Fruit fly (Drosophila melanogaster) whole organism, embryonic: ENCODE data around the gene CCHa1.
A peak's percentile ranks its signal among the peaks of the same experiment; 100 is the strongest.

Source experiments
- B-H2 ChIP-seq: fragments of 200-800 bp; sonication (Bioruptor generic); optimal IDR thresholded peaks from 2 replicates; lab custom pipeline; 2018; ENCODE audit warnings: missing biosample characterization, mild to moderate bottlenecking, missing genetic modification characterization
- Bdp1 ChIP-seq: fragments of 200-800 bp; sonication (Bioruptor generic); optimal IDR thresholded peaks from 3 replicates; lab custom pipeline; 2016; ENCODE audit warnings: missing biosample characterization, missing genetic modification characterization
- BtbVII ChIP-seq: fragments of 200-800 bp; sonication (Bioruptor generic); optimal IDR thresholded peaks from 3 replicates; lab custom pipeline; 2017; ENCODE audit warnings: missing biosample characterization, mild to moderate bottlenecking, missing genetic modification characterization
- CG11504 ChIP-seq: fragments of 200-800 bp; sonication (Bioruptor generic); optimal IDR thresholded peaks from 3 replicates; lab custom pipeline; 2019; ENCODE audit warnings: missing biosample characterization, mild to moderate bottlenecking, missing genetic modification characterization, moderate library complexity
- CG12391 ChIP-seq: fragments of 200-800 bp; sonication (Bioruptor generic); optimal IDR thresholded peaks from 3 replicates; lab custom pipeline; 2018; ENCODE audit warnings: missing biosample characterization, mild to moderate bottlenecking, missing genetic modification characterization, moderate library complexity
- CG13296 ChIP-seq: fragments of 200-800 bp; sonication (Bioruptor generic); optimal IDR thresholded peaks from 3 replicates; lab custom pipeline; 2018; ENCODE audit warnings: missing biosample characterization, mild to moderate bottlenecking, missing genetic modification characterization
- CG13775 ChIP-seq: fragments of 200-800 bp; sonication (Bioruptor generic); optimal IDR thresholded peaks from 3 replicates; lab custom pipeline; 2017; ENCODE audit warnings: missing biosample characterization, mild to moderate bottlenecking, missing genetic modification characterization
- CG14441 ChIP-seq: fragments of 200-800 bp; sonication (Bioruptor generic); IDR thresholded peaks from 2 replicates; pipeline ENCODE4 v1.3.6; 2022; ENCODE audit warnings: missing biosample characterization, missing genetic modification characterization
- CG14667 ChIP-seq: fragments of 200-800 bp; sonication (Bioruptor generic); IDR thresholded peaks from 2 replicates; pipeline ENCODE4 v1.3.6; 2022; ENCODE audit warnings: missing biosample characterization, missing genetic modification characterization
- CG14710 ChIP-seq: fragments of 200-800 bp; sonication (Bioruptor generic); optimal IDR thresholded peaks from 3 replicates; lab custom pipeline; 2019; ENCODE audit warnings: missing biosample characterization, mild to moderate bottlenecking, missing genetic modification characterization, moderate library complexity
- CG17385 ChIP-seq: fragments of 200-800 bp; sonication (Bioruptor generic); optimal IDR thresholded peaks from 3 replicates; lab custom pipeline; 2018; ENCODE audit warnings: missing biosample characterization, mild to moderate bottlenecking, missing genetic modification characterization
- CG18262 ChIP-seq: fragments of 200-800 bp; optimal IDR thresholded peaks from 3 replicates; lab custom pipeline; 2019; ENCODE audit warnings: missing biosample characterization, mild to moderate bottlenecking, missing genetic modification characterization, moderate library complexity
- CG1832 ChIP-seq: fragments of 200-800 bp; sonication (Bioruptor generic); optimal IDR thresholded peaks from 2 replicates; lab custom pipeline; 2017; ENCODE audit warnings: missing biosample characterization, mild to moderate bottlenecking, missing genetic modification characterization, inconsistent platforms
- CG3065 ChIP-seq: fragments of 200-800 bp; sonication (Bioruptor generic); optimal IDR thresholded peaks from 2 replicates; lab custom pipeline; 2016; ENCODE audit warnings: missing biosample characterization, missing genetic modification characterization
- CG31441 ChIP-seq: fragments of 200-800 bp; sonication (Bioruptor generic); IDR thresholded peaks from 2 replicates; pipeline ENCODE4 v1.3.6; 2022; ENCODE audit warnings: missing biosample characterization, missing genetic modification characterization
- CG3281 ChIP-seq: fragments of 200-800 bp; sonication (Bioruptor generic); optimal IDR thresholded peaks from 3 replicates; lab custom pipeline; 2017; ENCODE audit warnings: missing biosample characterization, mild to moderate bottlenecking, missing genetic modification characterization
- CG4730 ChIP-seq: fragments of 200-800 bp; sonication (Bioruptor generic); IDR thresholded peaks from 2 replicates; pipeline ENCODE4 v1.3.6; 2022; ENCODE audit warnings: missing biosample characterization, missing genetic modification characterization
- CG4820 ChIP-seq: fragments of 200-800 bp; sonication (Bioruptor generic); optimal IDR thresholded peaks from 3 replicates; lab custom pipeline; 2016; ENCODE audit warnings: missing biosample characterization, missing genetic modification characterization
- CG6813 ChIP-seq: fragments of 200-800 bp; sonication (Bioruptor generic); optimal IDR thresholded peaks from 2 replicates; lab custom pipeline; 2017; ENCODE audit warnings: missing biosample characterization, missing genetic modification characterization, mild to moderate bottlenecking, moderate library complexity, missing genetic modification reagents
- CG7556 ChIP-seq: fragments of 200-800 bp; sonication (Bioruptor generic); optimal IDR thresholded peaks from 2 replicates; lab custom pipeline; 2017; ENCODE audit warnings: missing biosample characterization, mild to moderate bottlenecking, missing genetic modification characterization
- CG7839 ChIP-seq: fragments of 200-800 bp; sonication (Bioruptor generic); optimal IDR thresholded peaks from 3 replicates; lab custom pipeline; 2018; ENCODE audit warnings: missing biosample characterization, mild to moderate bottlenecking, missing genetic modification characterization, moderate library complexity
- Dbx ChIP-seq: fragments of 200-800 bp; sonication (Bioruptor generic); IDR thresholded peaks from 3 replicates; pipeline ENCODE4 v1.3.6; 2022; ENCODE audit warnings: missing biosample characterization, missing genetic modification characterization
- Drgx ChIP-seq: fragments of 200-800 bp; sonication (Bioruptor generic); IDR thresholded peaks from 2 replicates; pipeline ENCODE4 v1.3.6; 2022; ENCODE audit warnings: missing biosample characterization, missing genetic modification characterization
- ERR ChIP-seq: fragments of 200-800 bp; sonication (Bioruptor generic); optimal IDR thresholded peaks from 2 replicates; lab custom pipeline; 2016; ENCODE audit warnings: missing biosample characterization, missing genetic modification characterization
- Fer2 ChIP-seq: fragments of 200-800 bp; sonication (Bioruptor generic); optimal IDR thresholded peaks from 2 replicates; lab custom pipeline; 2018; ENCODE audit warnings: missing biosample characterization, mild to moderate bottlenecking, missing genetic modification characterization, moderate library complexity
- GATAe ChIP-seq: fragments of 200-800 bp; sonication (Bioruptor generic); conservative IDR thresholded peaks from 2 replicates; pipeline ENCODE4 v1.3.6; 2022; ENCODE audit warnings: missing biosample characterization, missing genetic modification characterization
- HLHmδ ChIP-seq: fragments of 200-800 bp; sonication (Bioruptor generic); optimal IDR thresholded peaks from 2 replicates; lab custom pipeline; 2018; ENCODE audit warnings: missing biosample characterization, mild to moderate bottlenecking, missing genetic modification characterization, moderate library complexity
- Hr51 ChIP-seq, 2 experiments: fragments of 200-800 bp; sonication (Bioruptor generic); optimal IDR thresholded peaks; 2 replicates in 1 of 2; 3 replicates in 1 of 2; lab custom pipeline; 2016 to 2018; ENCODE audit warnings: missing biosample characterization in 2 of 2, missing genetic modification characterization in 2 of 2, mild to moderate bottlenecking in 1 of 2, moderate library complexity in 1 of 2
- PHDP ChIP-seq: fragments of 200-800 bp; sonication (Bioruptor generic); optimal IDR thresholded peaks from 3 replicates; lab custom pipeline; 2018; ENCODE audit warnings: missing biosample characterization, mild to moderate bottlenecking, missing genetic modification characterization, moderate library complexity
- al ChIP-seq: fragments of 200-800 bp; sonication (Bioruptor generic); IDR thresholded peaks from 2 replicates; pipeline ENCODE4 v1.3.6; 2022; ENCODE audit warnings: missing biosample characterization, missing genetic modification characterization
- amos ChIP-seq: fragments of 200-800 bp; sonication (Bioruptor generic); IDR thresholded peaks from 2 replicates; pipeline ENCODE4 v1.3.6; 2022; ENCODE audit warnings: missing biosample characterization, missing genetic modification characterization; ENCODE audit not compliant: partially characterized antibody
- crp ChIP-seq, 2 experiments: fragments of 200-800 bp; sonication (Bioruptor generic); optimal IDR thresholded peaks; 2 replicates in 1 of 2; 3 replicates in 1 of 2; lab custom pipeline; 2017; ENCODE audit warnings: missing biosample characterization in 2 of 2, missing genetic modification characterization in 2 of 2, mild to moderate bottlenecking in 1 of 2, moderate library complexity in 1 of 2
- danr ChIP-seq: fragments of 200-800 bp; sonication (Bioruptor generic); IDR thresholded peaks from 2 replicates; pipeline ENCODE4 v1.3.6; 2022; ENCODE audit warnings: missing biosample characterization, missing genetic modification characterization
- disco-r ChIP-seq: fragments of 200-800 bp; sonication (Bioruptor generic); optimal IDR thresholded peaks from 2 replicates; lab custom pipeline; 2016; ENCODE audit warnings: missing biosample characterization, missing genetic modification characterization
- fd3F ChIP-seq: fragments of 200-800 bp; sonication (Bioruptor generic); optimal IDR thresholded peaks from 2 replicates; lab custom pipeline; 2018; ENCODE audit warnings: missing biosample characterization, mild to moderate bottlenecking, missing genetic modification characterization, moderate library complexity
- gce ChIP-seq: fragments of 200-800 bp; sonication (Bioruptor generic); IDR thresholded peaks from 3 replicates; pipeline ENCODE4 v1.3.6; 2022; ENCODE audit warnings: missing biosample characterization, missing genetic modification characterization
- gem ChIP-seq: fragments of 200-800 bp; sonication (Bioruptor generic); optimal IDR thresholded peaks from 2 replicates; lab custom pipeline; 2019; ENCODE audit warnings: missing biosample characterization, mild to moderate bottlenecking, missing genetic modification characterization, moderate library complexity
- gfzf ChIP-seq: fragments of 200-800 bp; sonication (Bioruptor generic); optimal IDR thresholded peaks from 2 replicates; lab custom pipeline; 2016; ENCODE audit warnings: missing biosample characterization, mild to moderate bottlenecking, missing genetic modification characterization, moderate library complexity
- hkb ChIP-seq, 2 experiments: fragments of 200-800 bp in 1 of 2; fragments of >200 bp in 1 of 2; sonication (Bioruptor generic) in 1 of 2; IDR thresholded peaks in 1 of 2; optimal IDR thresholded peaks in 1 of 2; 2 replicates each; pipeline versions ENCODE4 v1.3.6 to Lab custom; 2017 to 2022; ENCODE audit warnings: missing biosample characterization in 1 of 2, missing genetic modification characterization in 1 of 2
- insv ChIP-seq, 2 experiments: fragments of 200-800 bp; sonication (Bioruptor generic); optimal IDR thresholded peaks; 3 replicates each; lab custom pipeline; 2016 to 2018; ENCODE audit warnings: missing biosample characterization in 2 of 2, missing genetic modification characterization in 2 of 2
- kah ChIP-seq: fragments of 200-800 bp; sonication (Bioruptor generic); optimal IDR thresholded peaks from 2 replicates; lab custom pipeline; 2018; ENCODE audit warnings: missing biosample characterization, mild to moderate bottlenecking, missing genetic modification characterization
- lab ChIP-seq: fragments of 200-800 bp; sonication (Bioruptor generic); optimal IDR thresholded peaks from 3 replicates; lab custom pipeline; 2017; ENCODE audit warnings: missing biosample characterization, missing genetic modification characterization, mild to moderate bottlenecking, moderate library complexity, missing genetic modification reagents
- pho ChIP-seq: fragments of 200-800 bp; sonication (Bioruptor generic); optimal IDR thresholded peaks from 2 replicates; lab custom pipeline; 2016; ENCODE audit warnings: missing biosample characterization, missing genetic modification characterization
- psq ChIP-seq: fragments of 200-800 bp; sonication (Bioruptor generic); optimal IDR thresholded peaks from 2 replicates; lab custom pipeline; 2017; ENCODE audit warnings: missing biosample characterization, missing genetic modification characterization
- ranshi ChIP-seq: fragments of 200-800 bp; sonication (Bioruptor generic); IDR thresholded peaks from 2 replicates; pipeline ENCODE4 v1.3.6; 2022; ENCODE audit warnings: missing biosample characterization, missing genetic modification characterization
- slbo ChIP-seq: fragments of 200-800 bp; sonication (Bioruptor generic); IDR thresholded peaks from 2 replicates; pipeline ENCODE4 v1.3.6; 2022; ENCODE audit warnings: missing biosample characterization, missing genetic modification characterization
- sug ChIP-seq: fragments of 200-800 bp; optimal IDR thresholded peaks from 2 replicates; lab custom pipeline; 2019; ENCODE audit warnings: missing biosample characterization, mild to moderate bottlenecking, missing genetic modification characterization, moderate library complexity
- twi ChIP-seq: fragments of 200-800 bp; optimal IDR thresholded peaks from 2 replicates; lab custom pipeline; 2019; ENCODE audit warnings: missing biosample characterization, mild to moderate bottlenecking, missing genetic modification characterization, moderate library complexity
- unpg ChIP-seq: fragments of 200-800 bp; sonication (Bioruptor generic); optimal IDR thresholded peaks from 3 replicates; lab custom pipeline; 2018; ENCODE audit warnings: missing biosample characterization, mild to moderate bottlenecking, missing genetic modification characterization, moderate library complexity
- z ChIP-seq: fragments of 200-800 bp; sonication (Bioruptor generic); IDR thresholded peaks from 3 replicates; pipeline ENCODE4 v1.3.6; 2022; ENCODE audit warnings: missing biosample characterization, missing genetic modification characterization

CCHa1 gene

DNA sequence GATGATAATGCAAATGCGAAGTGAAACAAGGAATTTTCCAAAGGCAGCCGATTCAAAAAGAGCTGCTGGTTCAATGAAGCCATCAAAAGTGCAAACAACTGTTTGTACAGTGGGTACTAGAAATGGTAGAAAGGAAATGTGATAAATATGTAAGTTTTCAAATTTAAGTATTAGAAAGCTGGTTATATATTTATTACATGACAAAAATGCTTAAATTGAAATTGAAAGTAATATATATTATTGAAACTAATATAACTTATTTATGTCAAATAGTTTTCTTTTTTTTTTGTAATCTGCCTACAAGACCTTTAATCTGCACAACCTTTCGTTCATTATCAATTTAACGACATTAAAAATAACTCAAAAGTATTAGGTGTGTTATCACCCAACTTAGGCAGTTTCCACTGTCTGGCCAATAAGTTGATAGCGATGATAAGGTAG is 47.9 kb downstream of the CCHa1 start (continued):
- TF ChIP-seq sug (peak; percentile 46), CG11504 (tag; lab: Kevin White, UChicago) (peak; percentile 45), ranshi (GFP tag; lab: Robert Waterston, UW) (no peak), PHDP (tag; lab: Kevin White, UChicago) (peak; percentile 52), gem (tag; lab: Kevin White, UChicago) (peak; percentile 59), crp (GFP tag; optimal IDR thresholded peaks at IDR 0.05; lab: Kevin White, UChicago) (no peak), CG6813 (GFP tag; lab: Kevin White, UChicago) (no peak), twi (no peak), CG18262 (tag; lab: Kevin White, UChicago) (peak; percentile 5), CG7839 (tag; lab: Kevin White, UChicago) (peak; percentile 43), disco-r (GFP tag; lab: Kevin White, UChicago) (no peak), CG31441 (peak; percentile 26; the same call in 1 of the 2 replicates), CG13775 (GFP tag; lab: Kevin White, UChicago) (no peak), CG17385 (GFP tag; lab: Kevin White, UChicago) (peak; percentile 9), lab (GFP tag; lab: Kevin White, UChicago) (peak; percentile 39), CG13296 (peak; percentile 26), CG4730 (no peak), BtbVII (peak; percentile 12), danr (GFP tag; lab: Robert Waterston, UW) (no peak), CG12391 (peak; percentile 20), gfzf (GFP tag; lab: Kevin White, UChicago) (no peak), CG3065 (GFP tag; lab: Kevin White, UChicago) (no peak), GATAe (GFP tag; lab: Robert Waterston, UW) (0 out of 2 replicates have a peak, but pooled peaks have one; percentile 25), B-H2 (GFP tag; lab: Kevin White, UChicago) (peak; percentile 13), CG4820 (GFP tag; lab: Kevin White, UChicago) (no peak), ERR (no peak), Fer2 (peak; percentile 2), Drgx (GFP tag; lab: Robert Waterston, UW) (0 out of 2 replicates have a peak, but pooled peaks have one; percentile 8), slbo (peak; percentile 38; the same call in 1 of the 2 replicates), Hr51 (GFP tag; optimal IDR thresholded peaks at IDR 0.05; lab: Kevin White, UChicago) (peak in 1 of 2 experiments; percentile 56)

DNA sequence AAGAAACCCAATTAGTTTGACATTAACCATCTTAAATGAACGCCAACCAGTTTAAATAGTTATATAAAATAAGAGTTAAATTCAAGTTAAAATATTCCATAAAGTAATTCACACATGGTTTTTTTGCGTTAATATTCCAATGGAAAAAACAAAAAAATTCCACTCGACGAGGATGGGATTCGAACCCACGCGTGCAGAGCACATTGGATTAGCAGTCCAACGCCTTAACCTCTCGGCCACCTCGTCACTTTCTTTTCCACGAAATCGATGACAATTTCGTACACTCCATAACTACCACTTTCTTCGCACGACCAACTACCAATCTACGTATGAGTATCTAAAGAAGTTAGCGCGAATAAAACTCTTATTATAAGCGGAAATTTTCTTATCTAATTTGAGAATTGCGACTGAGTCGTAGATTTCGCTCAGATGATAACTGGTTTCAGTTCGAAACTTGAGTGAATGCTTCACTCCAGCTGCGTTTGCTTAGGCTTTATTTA is 52.2 kb downstream of the CCHa1 start:
- TF ChIP-seq hkb (optimal IDR thresholded peaks at IDR 0.05; lab: Kevin White, UChicago): no peak
- TF ChIP-seq hkb (GFP tag; IDR thresholded peaks at IDR 0.05; lab: Robert Waterston, UW): no peak
- peak; percentile 52; the same call in 1 of the 3 replicates for TF ChIP-seq z (GFP tag; lab: Robert Waterston, UW)
- peak; percentile 94 for TF ChIP-seq Bdp1 (GFP tag; lab: Kevin White, UChicago)
- no peak for TF ChIP-seq CG14710 (tag; lab: Kevin White, UChicago)
- no peak for TF ChIP-seq CG3281 (GFP tag; lab: Kevin White, UChicago)
- TF ChIP-seq Dbx (GFP tag; lab: Robert Waterston, UW): no peak
- TF ChIP-seq fd3F: no peak
- no peak for TF ChIP-seq CG14441 (GFP tag; lab: Robert Waterston, UW)
- TF ChIP-seq CG14667 (GFP tag; lab: Robert Waterston, UW): no peak
- TF ChIP-seq psq (GFP tag; lab: Kevin White, UChicago): no peak
- no peak for TF ChIP-seq HLHmδ (GFP tag; lab: Kevin White, UChicago)
- TF ChIP-seq amos (GFP tag; lab: Robert Waterston, UW): 0 out of 2 replicates have a peak, but pooled peaks have one; percentile 67
- TF ChIP-seq CG1832: no peak
- no peak for TF ChIP-seq pho (GFP tag; lab: Kevin White, UChicago)
- no peak for TF ChIP-seq CG7556 (GFP tag; lab: Kevin White, UChicago)
- TF ChIP-seq unpg (GFP tag; lab: Kevin White, UChicago): no peak
- no peak for TF ChIP-seq gce (GFP tag; lab: Robert Waterston, UW)
- TF ChIP-seq kah (GFP tag; lab: Kevin White, UChicago): no peak
- no peak for TF ChIP-seq al (GFP tag; lab: Robert Waterston, UW)
- TF ChIP-seq CG11504 (tag; lab: Kevin White, UChicago): no peak
- no peak for TF ChIP-seq insv (GFP tag; optimal IDR thresholded peaks at IDR 0.05; lab: Kevin White, UChicago)
